Worm (Caenorhabditis elegans) whole organism, young adult: ENCODE results near the gene nfki-1.

Experiments
- B0336.3 ChIP-seq: fragments of 200-800 bp; sonication (Bioruptor generic); IDR thresholded peaks from 2 replicates; pipeline ENCODE4 v1.3.6; 2022; ENCODE audit warnings: missing genetic modification characterization, missing compliant biosample characterization
- ceh-40 ChIP-seq: fragments of 200-800 bp; sonication (Bioruptor generic); IDR thresholded peaks from 2 replicates; pipeline ENCODE4 v1.3.6; 2022; ENCODE audit warnings: missing genetic modification characterization, missing compliant biosample characterization
- ceh-79 ChIP-seq: sonication (generic microtip); optimal IDR thresholded peaks from 2 replicates; lab custom pipeline; 2017; ENCODE audit warnings: mild to moderate bottlenecking, missing genetic modification characterization, missing compliant biosample characterization
- dpl-1 ChIP-seq: fragments of 150-350 bp; optimal IDR thresholded peaks from 2 replicates; lab custom pipeline; 2014; ENCODE audit warnings: missing biosample characterization, missing genetic modification reagents, missing genetic modification characterization
- lin-40 ChIP-seq: sonication (generic microtip); optimal IDR thresholded peaks from 2 replicates; lab custom pipeline; 2016; ENCODE audit warnings: missing genetic modification characterization, mild to moderate bottlenecking, missing compliant biosample characterization, missing genotype, missing genetic modification reagents
- lsy-27 ChIP-seq: sonication (generic microtip); optimal IDR thresholded peaks from 2 replicates; lab custom pipeline; 2017; ENCODE audit warnings: missing genetic modification characterization, mild to moderate bottlenecking, missing compliant biosample characterization, antibody characterized with exemption, missing genotype, borderline replicate concordance; ENCODE audit not compliant: insufficient read depth
- nfya-1 ChIP-seq: sonication (generic microtip); optimal IDR thresholded peaks from 2 replicates; lab custom pipeline; 2017; ENCODE audit warnings: antibody characterized with exemption, missing compliant biosample characterization, missing genetic modification characterization, borderline replicate concordance; ENCODE audit not compliant: insufficient read depth
- rcor-1 ChIP-seq: fragments of 200-800 bp; sonication (Bioruptor generic); IDR thresholded peaks from 2 replicates; pipeline ENCODE4 v1.3.6; 2022; ENCODE audit warnings: missing genetic modification reagents, missing genetic modification characterization, missing compliant biosample characterization
- snpc-4 ChIP-seq, 5 experiments: fragments of 150-350 bp in 1 of 5; sonication (generic microtip) in 4 of 5; optimal IDR thresholded peaks; 2 replicates each; lab custom pipeline; 2014 to 2018; ENCODE audit warnings: missing genetic modification characterization in 5 of 5, missing biosample characterization in 3 of 5, antibody characterized with exemption in 2 of 5, mild to moderate bottlenecking in 2 of 5, missing compliant biosample characterization in 2 of 5, missing genotype in 2 of 5, moderate library complexity in 2 of 5, missing genetic modification reagents in 1 of 5

ce11 chrX:15382256-15382655 is 27.2 kb downstream of the nfki-1 start:
- TF ChIP-seq lin-40 (tag; lab: Kevin White, UChicago) (no peak), lsy-27 (tag; lab: Kevin White, UChicago) (no peak), snpc-4 (GFP tag; optimal IDR thresholded peaks at IDR 0.05; lab: Kevin White, UChicago) (no peak), snpc-4 (tag; optimal IDR thresholded peaks at IDR 0.05; lab: Kevin White, UChicago) (no peak), B0336.3 (GFP tag; lab: Robert Waterston, UW) (no peak), ceh-79 (tag; lab: Kevin White, UChicago) (no peak), dpl-1 (GFP tag; lab: Kevin White, UChicago) (no peak), nfya-1 (tag; lab: Kevin White, UChicago) (no peak), rcor-1 (GFP tag; lab: Robert Waterston, UW) (no peak), ceh-40 (GFP tag; lab: Robert Waterston, UW) (no peak)
